Worm (Caenorhabditis elegans) whole organism, L4/young adult: Measurements from ENCODE around the gene F28G4.3.

Source experiments
- W03F9.2 ChIP-seq: fragments of 150-350 bp; optimal IDR thresholded peaks from 2 replicates; lab custom pipeline; 2014; ENCODE audit warnings: missing biosample characterization, missing genetic modification characterization
- dao-5 ChIP-seq: sonication (generic microtip); optimal IDR thresholded peaks from 2 replicates; lab custom pipeline; 2016; ENCODE audit warnings: missing genotype, missing genetic modification characterization, moderate library complexity, missing compliant biosample characterization
- him-1 ChIP-seq: sonication (generic microtip); optimal IDR thresholded peaks from 2 replicates; lab custom pipeline; 2016; ENCODE audit warnings: missing genotype, missing genetic modification reagents, missing genetic modification characterization, missing compliant biosample characterization

- TF ChIP-seq him-1 (no peak), W03F9.2 (no peak), dao-5 (tag; lab: Kevin White, UChicago) (no peak)
These were observed 21.0 kb downstream of the F28G4.3 start, which contains the start of gene T13F3.4 for ce11 chrV:16266514-16266913.
